Fruit fly (Drosophila melanogaster) whole organism, embryonic: ENCODE results near the gene CG13364.

Experiments used
- Atf-2 ChIP-seq: fragments of 200-800 bp; sonication (Bioruptor generic); optimal IDR thresholded peaks from 2 replicates; lab custom pipeline; 2016; ENCODE audit warnings: missing biosample characterization, missing genetic modification characterization
- CG10321 ChIP-seq: fragments of 200-800 bp; sonication (Bioruptor generic); IDR thresholded peaks from 2 replicates; pipeline ENCODE4 v1.3.6; 2022; ENCODE audit warnings: missing biosample characterization, missing genetic modification characterization
- CG10366 ChIP-seq: fragments of 200-800 bp; sonication (Bioruptor generic); IDR thresholded peaks from 2 replicates; pipeline ENCODE4 v1.3.6; 2022; ENCODE audit warnings: missing biosample characterization, missing genetic modification characterization
- CG10462 ChIP-seq: fragments of 200-800 bp; sonication (Bioruptor generic); optimal IDR thresholded peaks from 2 replicates; lab custom pipeline; 2016; ENCODE audit warnings: missing biosample characterization, missing genetic modification characterization
- CG1233 ChIP-seq: fragments of 200-800 bp; sonication (Bioruptor generic); optimal IDR thresholded peaks from 4 replicates; lab custom pipeline; 2018; ENCODE audit warnings: missing biosample characterization, mild to moderate bottlenecking, missing genetic modification characterization
- CG13123 ChIP-seq: fragments of 200-800 bp; sonication (Bioruptor generic); optimal IDR thresholded peaks from 2 replicates; lab custom pipeline; 2016; ENCODE audit warnings: missing biosample characterization, missing genetic modification characterization
- CG13624 ChIP-seq: fragments of 200-800 bp; sonication (Bioruptor generic); optimal IDR thresholded peaks from 2 replicates; lab custom pipeline; 2016; ENCODE audit warnings: missing biosample characterization, missing genetic modification characterization
- CG13775 ChIP-seq: fragments of 200-800 bp; sonication (Bioruptor generic); optimal IDR thresholded peaks from 3 replicates; lab custom pipeline; 2017; ENCODE audit warnings: missing biosample characterization, mild to moderate bottlenecking, missing genetic modification characterization
- CG14710 ChIP-seq: fragments of 200-800 bp; sonication (Bioruptor generic); optimal IDR thresholded peaks from 3 replicates; lab custom pipeline; 2019; ENCODE audit warnings: missing biosample characterization, mild to moderate bottlenecking, missing genetic modification characterization, moderate library complexity
- CG1529 ChIP-seq: fragments of 200-800 bp; sonication (Bioruptor generic); optimal IDR thresholded peaks from 3 replicates; lab custom pipeline; 2018; ENCODE audit warnings: missing biosample characterization, missing genetic modification characterization
- CG17385 ChIP-seq: fragments of 200-800 bp; sonication (Bioruptor generic); optimal IDR thresholded peaks from 3 replicates; lab custom pipeline; 2018; ENCODE audit warnings: missing biosample characterization, mild to moderate bottlenecking, missing genetic modification characterization
- CG18764 ChIP-seq: fragments of 200-800 bp; sonication (Bioruptor generic); optimal IDR thresholded peaks from 3 replicates; lab custom pipeline; 2016; ENCODE audit warnings: missing biosample characterization, missing genetic modification characterization
- CG3065 ChIP-seq: fragments of 200-800 bp; sonication (Bioruptor generic); optimal IDR thresholded peaks from 2 replicates; lab custom pipeline; 2016; ENCODE audit warnings: missing biosample characterization, missing genetic modification characterization
- CG31365 ChIP-seq: fragments of 200-800 bp; sonication (Bioruptor generic); optimal IDR thresholded peaks from 2 replicates; lab custom pipeline; 2018; ENCODE audit warnings: missing biosample characterization, mild to moderate bottlenecking, missing genetic modification characterization
- CG33213 ChIP-seq: fragments of 200-800 bp; sonication (Bioruptor generic); optimal IDR thresholded peaks from 3 replicates; lab custom pipeline; 2016; ENCODE audit warnings: missing biosample characterization, missing genetic modification characterization
- CG3838 ChIP-seq: fragments of 200-800 bp; sonication (Bioruptor generic); optimal IDR thresholded peaks from 3 replicates; lab custom pipeline; 2016; ENCODE audit warnings: missing biosample characterization, missing genetic modification characterization
- CG4282 ChIP-seq: fragments of 200-800 bp; sonication (Bioruptor generic); optimal IDR thresholded peaks from 2 replicates; lab custom pipeline; 2016; ENCODE audit warnings: missing biosample characterization, missing genetic modification characterization
- CG6765 ChIP-seq: fragments of 200-800 bp; sonication (Bioruptor generic); optimal IDR thresholded peaks from 3 replicates; lab custom pipeline; 2017; ENCODE audit warnings: missing biosample characterization, mild to moderate bottlenecking, missing genetic modification characterization
- CG6854 ChIP-seq: fragments of 200-800 bp; sonication (Bioruptor generic); optimal IDR thresholded peaks from 3 replicates; lab custom pipeline; 2017; ENCODE audit warnings: missing biosample characterization, mild to moderate bottlenecking, missing genetic modification characterization
- CG7556 ChIP-seq: fragments of 200-800 bp; sonication (Bioruptor generic); optimal IDR thresholded peaks from 2 replicates; lab custom pipeline; 2017; ENCODE audit warnings: missing biosample characterization, mild to moderate bottlenecking, missing genetic modification characterization
- CG8388 ChIP-seq: fragments of 200-800 bp; sonication (Bioruptor generic); optimal IDR thresholded peaks from 2 replicates; lab custom pipeline; 2019; ENCODE audit warnings: missing biosample characterization, mild to moderate bottlenecking, missing genetic modification characterization, moderate library complexity
- CG9609 ChIP-seq: fragments of 200-800 bp; sonication (Bioruptor generic); optimal IDR thresholded peaks from 3 replicates; lab custom pipeline; 2016; ENCODE audit warnings: missing biosample characterization, missing genetic modification characterization
- CG9876 ChIP-seq: fragments of 200-800 bp; sonication (Bioruptor generic); optimal IDR thresholded peaks from 2 replicates; lab custom pipeline; 2016; ENCODE audit warnings: missing biosample characterization, missing genetic modification characterization
- CHES-1-like ChIP-seq: fragments of 200-800 bp; sonication (Bioruptor generic); optimal IDR thresholded peaks from 2 replicates; lab custom pipeline; 2016; ENCODE audit warnings: missing biosample characterization, missing genetic modification characterization
- CkIIα-i1 ChIP-seq: fragments of 200-800 bp; sonication (Bioruptor generic); IDR thresholded peaks from 2 replicates; pipeline ENCODE4 v1.3.6; 2022; ENCODE audit warnings: missing biosample characterization, missing genetic modification characterization
- Dll ChIP-seq: fragments of 200-800 bp; sonication (Bioruptor generic); IDR thresholded peaks from 4 replicates; pipeline ENCODE4 v1.3.6; 2022; ENCODE audit warnings: missing biosample characterization, missing genetic modification characterization; ENCODE audit not compliant: partially characterized antibody
- Doc3 ChIP-seq: fragments of 200-800 bp; sonication (Bioruptor generic); IDR thresholded peaks from 3 replicates; pipeline ENCODE4 v1.3.6; 2022; ENCODE audit warnings: missing biosample characterization, missing genetic modification characterization; ENCODE audit not compliant: partially characterized antibody
- Fer3 ChIP-seq: fragments of 200-800 bp; sonication (Bioruptor generic); optimal IDR thresholded peaks from 2 replicates; lab custom pipeline; 2018; ENCODE audit warnings: missing biosample characterization, mild to moderate bottlenecking, missing genetic modification characterization, moderate library complexity
- Lhr ChIP-seq: fragments of 200-800 bp; sonication (Bioruptor generic); optimal IDR thresholded peaks from 3 replicates; lab custom pipeline; 2017; ENCODE audit warnings: mild to moderate bottlenecking, missing biosample characterization, missing genetic modification reagents, missing genetic modification characterization
- Meics ChIP-seq: fragments of 200-800 bp; sonication (Bioruptor generic); optimal IDR thresholded peaks from 2 replicates; lab custom pipeline; 2017; ENCODE audit warnings: missing biosample characterization, mild to moderate bottlenecking, missing genetic modification characterization
- NFAT ChIP-seq: fragments of 200-800 bp; sonication (Bioruptor generic); IDR thresholded peaks from 2 replicates; pipeline ENCODE4 v1.3.6; 2022; ENCODE audit warnings: missing biosample characterization, missing genetic modification characterization
- NK7.1 ChIP-seq: fragments of 200-800 bp; sonication (Bioruptor generic); optimal IDR thresholded peaks from 3 replicates; lab custom pipeline; 2016; ENCODE audit warnings: missing biosample characterization, missing genetic modification characterization
- Nf-YC ChIP-seq: fragments of 200-800 bp; optimal IDR thresholded peaks from 3 replicates; lab custom pipeline; 2019; ENCODE audit warnings: missing biosample characterization, mild to moderate bottlenecking, missing genetic modification characterization, moderate library complexity
- NfI ChIP-seq: fragments of 200-800 bp; sonication (Bioruptor generic); optimal IDR thresholded peaks from 3 replicates; lab custom pipeline; 2018; ENCODE audit warnings: missing biosample characterization, mild to moderate bottlenecking, missing genetic modification characterization, moderate library complexity
- Sry-β ChIP-seq: fragments of 200-800 bp; sonication (Bioruptor generic); optimal IDR thresholded peaks from 2 replicates; lab custom pipeline; 2018; ENCODE audit warnings: missing biosample characterization, mild to moderate bottlenecking, missing genetic modification characterization, moderate library complexity
- Ssrp ChIP-seq: fragments of 200-800 bp; sonication (Bioruptor generic); optimal IDR thresholded peaks from 2 replicates; lab custom pipeline; 2018; ENCODE audit warnings: missing biosample characterization, mild to moderate bottlenecking, missing genetic modification characterization, moderate library complexity
- abd-A ChIP-seq: fragments of 200-800 bp; sonication (Bioruptor generic); optimal IDR thresholded peaks from 3 replicates; lab custom pipeline; 2019; ENCODE audit warnings: missing biosample characterization, mild to moderate bottlenecking, missing genetic modification characterization, moderate library complexity
- ap ChIP-seq: fragments of 200-800 bp; sonication (Bioruptor generic); IDR thresholded peaks from 2 replicates; pipeline ENCODE4 v1.3.6; 2022; ENCODE audit warnings: missing biosample characterization, missing genetic modification characterization
- bsh ChIP-seq, 2 experiments: fragments of 200-800 bp; sonication (Bioruptor generic); optimal IDR thresholded peaks; 2 replicates each; lab custom pipeline; 2017 to 2018; ENCODE audit warnings: mild to moderate bottlenecking in 2 of 2, missing biosample characterization in 2 of 2, missing genetic modification characterization in 2 of 2, moderate library complexity in 1 of 2
- chinmo ChIP-seq: fragments of 200-800 bp; sonication (Bioruptor generic); IDR thresholded peaks from 4 replicates; pipeline ENCODE4 v1.3.6; 2022; ENCODE audit warnings: missing biosample characterization, missing genetic modification characterization; ENCODE audit not compliant: partially characterized antibody
- fd3F ChIP-seq: fragments of 200-800 bp; sonication (Bioruptor generic); optimal IDR thresholded peaks from 2 replicates; lab custom pipeline; 2018; ENCODE audit warnings: missing biosample characterization, mild to moderate bottlenecking, missing genetic modification characterization, moderate library complexity
- gem ChIP-seq: fragments of 200-800 bp; sonication (Bioruptor generic); optimal IDR thresholded peaks from 2 replicates; lab custom pipeline; 2019; ENCODE audit warnings: missing biosample characterization, mild to moderate bottlenecking, missing genetic modification characterization, moderate library complexity
- ind ChIP-seq: fragments of 200-800 bp; sonication (Bioruptor generic); optimal IDR thresholded peaks from 3 replicates; lab custom pipeline; 2016; ENCODE audit warnings: missing biosample characterization, missing genetic modification characterization
- lab ChIP-seq: fragments of 200-800 bp; sonication (Bioruptor generic); optimal IDR thresholded peaks from 3 replicates; lab custom pipeline; 2017; ENCODE audit warnings: missing biosample characterization, missing genetic modification characterization, mild to moderate bottlenecking, moderate library complexity, missing genetic modification reagents
- pb ChIP-seq: fragments of 200-800 bp; sonication (Bioruptor generic); optimal IDR thresholded peaks from 3 replicates; lab custom pipeline; 2016; ENCODE audit warnings: missing biosample characterization, missing genetic modification characterization
- sim ChIP-seq: fragments of 200-800 bp; sonication (Bioruptor generic); IDR thresholded peaks from 2 replicates; pipeline ENCODE4 v1.3.6; 2022; ENCODE audit warnings: missing biosample characterization, missing genetic modification characterization
- sob ChIP-seq: fragments of 200-800 bp; sonication (Bioruptor generic); IDR thresholded peaks from 2 replicates; pipeline ENCODE4 v1.3.6; 2022; ENCODE audit warnings: missing biosample characterization, missing genetic modification characterization
- vnd ChIP-seq: fragments of 200-800 bp; sonication (Bioruptor generic); IDR thresholded peaks from 3 replicates; pipeline ENCODE4 v1.3.6; 2022; ENCODE audit warnings: missing biosample characterization, missing genetic modification characterization; ENCODE audit not compliant: partially characterized antibody
- zen2 ChIP-seq: fragments of 200-800 bp; sonication (Bioruptor generic); IDR thresholded peaks from 3 replicates; pipeline ENCODE4 v1.3.6; 2022; ENCODE audit warnings: missing biosample characterization, missing genetic modification characterization; ENCODE audit not compliant: partially characterized antibody

CG13364 gene

DNA sequence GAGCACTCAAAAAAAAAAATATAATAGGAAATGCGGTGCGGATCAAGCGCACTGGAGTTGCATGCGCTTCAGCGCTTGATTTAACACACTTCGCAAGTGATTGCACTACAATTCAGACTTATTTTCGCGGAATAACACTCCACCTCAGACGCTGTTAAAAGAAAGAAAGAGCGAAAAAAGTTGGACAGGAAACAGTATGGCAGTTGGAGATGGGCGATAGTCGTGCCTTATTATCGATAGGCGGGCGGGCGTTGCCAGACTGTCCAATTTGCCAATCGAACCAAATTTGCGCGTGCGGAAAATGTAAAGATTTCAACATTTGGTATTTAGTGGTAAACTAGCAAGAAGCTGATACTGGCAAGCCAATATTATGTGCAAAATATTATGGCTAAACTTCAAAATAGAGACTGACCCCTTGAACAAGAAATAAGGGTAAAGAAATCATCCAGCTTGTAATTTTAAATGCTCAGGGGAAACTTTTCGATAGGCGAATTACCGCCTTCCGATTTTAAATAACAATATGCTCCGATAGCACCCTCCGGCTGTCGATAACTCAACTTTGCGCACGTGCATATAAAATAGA, 4.3 kb upstream of the CG13364 start, which contains the start of the genes RpL36 and Mybbp1A (continued):
- TF ChIP-seq chinmo (GFP tag; lab: Robert Waterston, UW): peak; percentile 80; the same call in 2 of the 4 replicates
- TF ChIP-seq fd3F (GFP tag; lab: Kevin White, UChicago): peak; percentile 55
- TF ChIP-seq Fer3: peak; percentile 66
- TF ChIP-seq CG8388 (GFP tag; lab: Kevin White, UChicago): peak; percentile 53
- TF ChIP-seq Ssrp (tag; lab: Kevin White, UChicago): peak; percentile 5
- TF ChIP-seq CG10462 (GFP tag; lab: Kevin White, UChicago): no peak
- no peak for TF ChIP-seq abd-A
- TF ChIP-seq CHES-1-like (GFP tag; lab: Kevin White, UChicago): peak; percentile 85
- peak; percentile 46 for TF ChIP-seq Atf-2 (GFP tag; lab: Kevin White, UChicago)
- TF ChIP-seq CG9876 (GFP tag; lab: Kevin White, UChicago): peak; percentile 78
- TF ChIP-seq NFAT (GFP tag; lab: Robert Waterston, UW): peak; percentile 71
- peak; percentile 41 for TF ChIP-seq Nf-YC (tag; lab: Kevin White, UChicago)
- no peak; the same call in 1 of the 2 replicates for TF ChIP-seq CG10321 (GFP tag; lab: Robert Waterston, UW)
- TF ChIP-seq CG6765 (GFP tag; lab: Kevin White, UChicago): peak; percentile 79
- peak; percentile 73 for TF ChIP-seq CG9609 (GFP tag; lab: Kevin White, UChicago)
- peak; percentile 23 for TF ChIP-seq CG1529 (GFP tag; lab: Kevin White, UChicago)
- peak; percentile 53 for TF ChIP-seq ind (GFP tag; lab: Kevin White, UChicago)
- TF ChIP-seq CG31365 (tag; lab: Kevin White, UChicago): peak; percentile 42
- peak; percentile 87 for TF ChIP-seq lab (GFP tag; lab: Kevin White, UChicago)
- peak; percentile 60 for TF ChIP-seq CG18764 (GFP tag; lab: Kevin White, UChicago)
- peak; percentile 32 for TF ChIP-seq CG13123 (GFP tag; lab: Kevin White, UChicago)
- TF ChIP-seq sim: 0 out of 2 replicates have a peak, but pooled peaks have one; percentile 7
- TF ChIP-seq NfI: peak; percentile 86
- TF ChIP-seq CG7556 (GFP tag; lab: Kevin White, UChicago): peak; percentile 49
- TF ChIP-seq CG33213 (GFP tag; lab: Kevin White, UChicago): peak; percentile 82
- TF ChIP-seq Sry-β (GFP tag; lab: Kevin White, UChicago): no peak
- peak; percentile 64 for TF ChIP-seq CG17385
- peak; percentile 58 for TF ChIP-seq CG10366 (GFP tag; lab: Robert Waterston, UW)
- TF ChIP-seq pb (GFP tag; lab: Kevin White, UChicago): peak; percentile 76
- peak; percentile 87 for TF ChIP-seq Meics (GFP tag; lab: Kevin White, UChicago)
- peak; percentile 86 for TF ChIP-seq CG13624 (GFP tag; lab: Kevin White, UChicago)
- peak; percentile 50 for TF ChIP-seq CG3838
- peak; percentile 12 for TF ChIP-seq CG4282 (GFP tag; lab: Kevin White, UChicago)
- peak; percentile 99 for TF ChIP-seq vnd (GFP tag; lab: Robert Waterston, UW)
- TF ChIP-seq Dll: peak; percentile 90
- peak; percentile 66 for TF ChIP-seq CG6854 (GFP tag; lab: Kevin White, UChicago)
- peak; percentile 82 for TF ChIP-seq CG13775
- TF ChIP-seq gem (tag; lab: Kevin White, UChicago): no peak
- TF ChIP-seq CG14710: peak; percentile 81
- peak; percentile 67 for TF ChIP-seq CG1233
- peak; percentile 67 for TF ChIP-seq NK7.1
- peak; percentile 80 for TF ChIP-seq zen2
- TF ChIP-seq CkIIα-i1 (GFP tag; lab: Robert Waterston, UW): no peak
- TF ChIP-seq CG3065 (GFP tag; lab: Kevin White, UChicago): peak; percentile 43
- peak; percentile 57 to 58 for TF ChIP-seq bsh (GFP tag; optimal IDR thresholded peaks at IDR 0.05; lab: Kevin White, UChicago)
- TF ChIP-seq sob (GFP tag; lab: Robert Waterston, UW): peak; percentile 80
- peak; percentile 73; the same call in 2 of the 3 replicates for TF ChIP-seq Doc3 (GFP tag; lab: Robert Waterston, UW)
- TF ChIP-seq ap: peak; percentile 58
- TF ChIP-seq Lhr: peak; percentile 66
